Worm (Caenorhabditis elegans) whole organism, L1 larva: Measurements from ENCODE around the gene cfz-2.

ENCODE experiments used
- aly-2 ChIP-seq: fragments of 150-350 bp; optimal IDR thresholded peaks from 2 replicates; lab custom pipeline; 2014; ENCODE audit warnings: missing biosample characterization, missing genetic modification characterization
- ama-1 ChIP-seq: fragments of 150-350 bp; optimal IDR thresholded peaks from 2 replicates; lab custom pipeline; 2014
- lin-13 ChIP-seq: fragments of 150-350 bp; optimal IDR thresholded peaks from 2 replicates; lab custom pipeline; 2014; ENCODE audit warnings: missing biosample characterization, missing genetic modification reagents, missing genetic modification characterization
- mdl-1 ChIP-seq, 2 experiments: fragments of 150-350 bp; optimal IDR thresholded peaks; 2 replicates each; lab custom pipeline; 2014 to 2017; ENCODE audit warnings: missing biosample characterization in 2 of 2, missing genetic modification characterization in 2 of 2, inconsistent platforms in 1 of 2
- nhr-28 ChIP-seq: fragments of 150-350 bp; optimal IDR thresholded peaks from 2 replicates; lab custom pipeline; 2014; ENCODE audit warnings: missing biosample characterization, missing genetic modification characterization
- nhr-77 ChIP-seq: fragments of 150-350 bp; optimal IDR thresholded peaks from 2 replicates; lab custom pipeline; 2014; ENCODE audit warnings: missing biosample characterization, missing genetic modification characterization
- pag-3 ChIP-seq: sonication (generic microtip); optimal IDR thresholded peaks from 2 replicates; lab custom pipeline; 2017; ENCODE audit warnings: missing genetic modification characterization, mild to moderate bottlenecking, missing compliant biosample characterization, antibody characterized with exemption, borderline replicate concordance; ENCODE audit not compliant: insufficient read depth
- unc-62 ChIP-seq: fragments of 150-350 bp; optimal IDR thresholded peaks from 2 replicates; lab custom pipeline; 2014; ENCODE audit warnings: missing biosample characterization, missing genetic modification reagents, missing genetic modification characterization

DNA sequence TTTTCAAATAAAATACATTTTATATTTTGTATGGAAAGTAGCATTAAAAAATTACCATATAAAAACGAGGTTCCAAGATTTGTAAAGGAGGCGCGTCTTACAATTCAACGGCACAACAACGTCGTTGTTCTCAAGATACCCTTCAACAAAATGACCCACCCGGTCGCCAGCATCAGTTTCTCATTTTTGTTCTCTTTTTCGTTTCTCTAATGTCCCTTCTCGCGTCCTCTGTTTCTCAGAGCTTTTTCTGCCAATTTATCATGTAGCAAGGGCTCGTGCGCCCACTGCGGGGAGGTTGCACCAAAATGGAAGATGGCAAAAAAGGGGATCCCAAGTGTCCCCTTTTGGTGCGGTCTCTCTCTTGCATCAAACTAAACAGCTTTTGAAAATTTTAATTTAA lies 35.2 kb downstream of the cfz-2 start:
- TF ChIP-seq ama-1 (lab: Kevin White, UChicago) (no peak), lin-13 (GFP tag; lab: Kevin White, UChicago) (no peak), mdl-1 (tag; optimal IDR thresholded peaks at IDR 0.05; lab: Kevin White, UChicago) (no peak), nhr-77 (tag; lab: Kevin White, UChicago) (no peak), aly-2 (tag; lab: Kevin White, UChicago) (no peak), unc-62 (GFP tag; lab: Kevin White, UChicago) (no peak), nhr-28 (tag; lab: Kevin White, UChicago) (no peak), pag-3 (tag; lab: Kevin White, UChicago) (no peak)
